Worm (Caenorhabditis elegans) whole organism, midembryonic: ENCODE data around the gene golg-4.

Experiments
- cog-1 ChIP-seq: sonication (generic microtip); optimal IDR thresholded peaks from 2 replicates; lab custom pipeline; 2016; ENCODE audit warnings: missing genetic modification characterization, missing compliant biosample characterization
- flt-1 ChIP-seq: fragments of 200-800 bp; sonication (Bioruptor generic); IDR thresholded peaks from 2 replicates; pipeline ENCODE4 v1.3.6; 2022; ENCODE audit warnings: missing genetic modification characterization, missing compliant biosample characterization
- klf-2 ChIP-seq: fragments of 200-800 bp; sonication (Bioruptor generic); conservative IDR thresholded peaks from 2 replicates; pipeline ENCODE4 v1.3.6; 2022; ENCODE audit warnings: missing genetic modification reagents, missing genetic modification characterization, missing compliant biosample characterization
- tab-1 ChIP-seq: fragments of 200-800 bp; sonication (Bioruptor generic); IDR thresholded peaks from 2 replicates; pipeline ENCODE4 v1.3.6; 2022; ENCODE audit warnings: missing genetic modification characterization, missing compliant biosample characterization

DNA sequence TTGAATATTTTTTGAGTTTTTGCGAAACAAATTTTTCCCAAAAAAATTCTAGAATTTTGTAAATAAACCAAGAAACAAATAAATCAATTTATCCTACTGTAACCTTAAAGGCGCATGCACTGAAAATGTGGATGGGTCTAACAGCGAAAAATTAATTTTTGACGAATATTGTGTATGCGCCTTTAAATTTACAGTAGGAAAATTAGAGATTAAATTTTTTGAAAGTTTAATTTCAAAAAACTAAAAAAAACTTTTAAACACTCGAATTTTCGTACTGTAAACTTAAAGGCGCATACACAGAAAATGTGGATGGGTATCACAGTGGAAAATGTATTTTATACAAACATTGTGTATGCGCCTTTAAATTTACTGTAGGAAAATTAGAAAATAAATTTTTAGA lies 15.2 kb upstream of the golg-4 start:
- no peak for TF ChIP-seq tab-1 (GFP tag; lab: Robert Waterston, UW)
- TF ChIP-seq flt-1 (GFP tag; lab: Robert Waterston, UW) = no peak
- TF ChIP-seq cog-1 = no peak
- no peak for TF ChIP-seq klf-2 (GFP tag; lab: Robert Waterston, UW)
